In genomic region chrX:20235794-20236513, dm6 we compare ENCODE assay signal across 1 fruit fly cellular context.
TF ChIP-seq lines count a peak whose summit lies in the region.

TSS of gene sw (minus strand) at chrX:20236382.

TF ChIP-seq in whole organism, embryonic, 481 proteins besides CTCF, POLR2A, EP300 and RAD21 (continued from another document):
- TF ChIP-seq psq (GFP tag; optimal IDR thresholded peaks at IDR 0.05; lab: Kevin White, UChicago) (peak; percentile 16), CG2678 (tag; optimal IDR thresholded peaks at IDR 0.05; lab: Kevin White, UChicago) (no peak), CG15073 (GFP tag; optimal IDR thresholded peaks at IDR 0.05; lab: Kevin White, UChicago) (no peak), CG34224 (GFP tag; IDR thresholded peaks at IDR 0.05; lab: Robert Waterston, UW; ENCODE audit: partially characterized antibody) (peak; percentile 89), Spps (tag; optimal IDR thresholded peaks at IDR 0.05; lab: Kevin White, UChicago) (no peak), CG8924 (tag; optimal IDR thresholded peaks at IDR 0.05; lab: Kevin White, UChicago) (peak; percentile 63), fd3F (GFP tag; optimal IDR thresholded peaks at IDR 0.05; lab: Kevin White, UChicago) (peak; percentile 31), CG14667 (GFP tag; IDR thresholded peaks at IDR 0.05; lab: Robert Waterston, UW) (peak; percentile 51; the same call in 1 of the 2 replicates), CG30403 (GFP tag; optimal IDR thresholded peaks at IDR 0.05; lab: Kevin White, UChicago) (peak; percentile 52), jigr1 (GFP tag; IDR thresholded peaks at IDR 0.05; lab: Robert Waterston, UW) (peak; percentile 41; the same call in 1 of the 3 replicates), Deaf1 (tag; optimal IDR thresholded peaks at IDR 0.05; lab: Kevin White, UChicago) (no peak), gt (GFP tag; IDR thresholded peaks at IDR 0.05; lab: Robert Waterston, UW) (no peak), Ets65A (GFP tag; lab: Kevin White, UChicago) (peak; percentile 98), tin (GFP tag; optimal IDR thresholded peaks at IDR 0.05; lab: Kevin White, UChicago) (peak; percentile 59), corto (GFP tag; optimal IDR thresholded peaks at IDR 0.05; lab: Kevin White, UChicago) (no peak), Gug (GFP tag; IDR thresholded peaks at IDR 0.05; lab: Robert Waterston, UW) (peak; percentile 81; the same call in 3 of the 4 replicates), CG18599 (GFP tag; optimal IDR thresholded peaks at IDR 0.05; lab: Kevin White, UChicago) (peak; percentile 53), Sry-β (GFP tag; optimal IDR thresholded peaks at IDR 0.05; lab: Kevin White, UChicago) (no peak), ssp (GFP tag; IDR thresholded peaks at IDR 0.05; lab: Robert Waterston, UW) (peak; percentile 63), CrebB (tag; optimal IDR thresholded peaks at IDR 0.05; lab: Kevin White, UChicago) (peak; percentile 31), Xbp1 (GFP tag; optimal IDR thresholded peaks at IDR 0.05; lab: Kevin White, UChicago) (peak; percentile 59), CG1602 (GFP tag; optimal IDR thresholded peaks at IDR 0.05; lab: Kevin White, UChicago) (peak; percentile 25), CG30431 (GFP tag; optimal IDR thresholded peaks at IDR 0.05; lab: Kevin White, UChicago) (peak; percentile 35), Fer2 (tag; optimal IDR thresholded peaks at IDR 0.05; lab: Kevin White, UChicago) (peak; percentile 43), bbx (GFP tag; IDR thresholded peaks at IDR 0.05; lab: Robert Waterston, UW; ENCODE audit: partially characterized antibody) (peak; percentile 85), gcm (GFP tag; optimal IDR thresholded peaks at IDR 0.05; lab: Kevin White, UChicago) (no peak), lola (GFP tag; optimal IDR thresholded peaks at IDR 0.05; lab: Kevin White, UChicago) (peak in 1 of 3 experiments; percentile 69), Rx (GFP tag; IDR thresholded peaks at IDR 0.05; lab: Robert Waterston, UW) (no peak; the same call in 1 of the 2 replicates), Neu2 (GFP tag; optimal IDR thresholded peaks at IDR 0.05; lab: Kevin White, UChicago; ENCODE audit: borderline replicate concordance) (peak; percentile 58), zen2 (GFP tag; IDR thresholded peaks at IDR 0.05; lab: Robert Waterston, UW; ENCODE audit: partially characterized antibody) (peak; percentile 80), CG6791 (GFP tag; IDR thresholded peaks at IDR 0.05; lab: Robert Waterston, UW; ENCODE audit: partially characterized antibody) (peak; percentile 87), CG14860 (GFP tag; IDR thresholded peaks at IDR 0.05; lab: Robert Waterston, UW; ENCODE audit: partially characterized antibody) (peak; percentile 90)
